Worm (Caenorhabditis elegans) whole organism, L1 larva: Measurements from ENCODE around the gene fmi-1.

Experiments used
- mep-1 ChIP-seq: fragments of 150-350 bp; optimal IDR thresholded peaks from 2 replicates; lab custom pipeline; 2014; ENCODE audit warnings: missing biosample characterization, missing genetic modification characterization
- nhr-237 ChIP-seq: fragments of 150-350 bp; optimal IDR thresholded peaks from 2 replicates; lab custom pipeline; 2014; ENCODE audit warnings: missing biosample characterization, missing genetic modification characterization
- nhr-28 ChIP-seq: fragments of 150-350 bp; optimal IDR thresholded peaks from 2 replicates; lab custom pipeline; 2014; ENCODE audit warnings: missing biosample characterization, missing genetic modification characterization
- rnt-1 ChIP-seq: sonication (generic microtip); optimal IDR thresholded peaks from 2 replicates; lab custom pipeline; 2016; ENCODE audit warnings: mild to moderate bottlenecking, missing genetic modification characterization, moderate library complexity, missing compliant biosample characterization
- sptf-1 ChIP-seq: fragments of 150-350 bp; optimal IDR thresholded peaks from 2 replicates; lab custom pipeline; 2014; ENCODE audit warnings: missing biosample characterization, missing genetic modification characterization

DNA sequence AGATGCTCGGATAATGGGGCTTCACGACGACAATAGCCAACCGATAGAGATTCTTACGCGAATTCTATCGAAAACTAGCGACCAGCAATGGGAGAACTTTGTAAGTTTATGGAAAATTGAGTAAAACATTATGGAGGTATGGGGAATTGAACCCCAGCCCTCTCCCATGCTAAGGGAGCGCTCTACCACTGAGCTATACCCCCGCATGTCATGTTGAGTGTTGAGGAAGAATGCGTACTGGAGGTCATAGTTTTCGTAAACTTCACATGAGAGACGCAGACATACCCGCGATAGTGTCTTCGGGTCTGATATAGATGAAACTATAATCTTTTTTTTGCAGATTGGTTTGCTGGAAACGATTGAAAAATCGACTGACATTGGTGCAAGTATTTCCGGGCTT is 15.5 kb upstream of the fmi-1 start:
- TF ChIP-seq rnt-1 (tag; lab: Kevin White, UChicago) (peak; percentile 75), sptf-1 (tag; lab: Kevin White, UChicago) (no peak), nhr-28 (tag; lab: Kevin White, UChicago) (no peak), nhr-237 (tag; lab: Kevin White, UChicago) (no peak), mep-1 (tag; lab: Kevin White, UChicago) (peak; percentile 67)
